Worm (Caenorhabditis elegans): ENCODE results near the gene che-10.

Gene che-10

ce11 chrII:4675481-4675880, 37.3 kb upstream of the che-10 start, which contains the start of gene T05A7.3:
Gene T05A7.3 (plus strand): TSS chrII:4675781.
- TF ChIP-seq sem-2 (GFP tag; optimal IDR thresholded peaks at IDR 0.05) (no peak), tbx-8 (GFP tag; optimal IDR thresholded peaks at IDR 0.05) (no peak), pha-4 (tag; optimal IDR thresholded peaks at IDR 0.05) (no peak), unc-120 (tag; optimal IDR thresholded peaks at IDR 0.05; ENCODE audit: poor library complexity, severe bottlenecking) (no peak), zip-8 (tag; optimal IDR thresholded peaks at IDR 0.05) (no peak), mab-5 (tag; optimal IDR thresholded peaks at IDR 0.05) (no peak), bed-3 (GFP tag; optimal IDR thresholded peaks at IDR 0.05) (no peak), nhr-76 (tag; optimal IDR thresholded peaks at IDR 0.05) (no peak), ceh-43 (GFP tag; optimal IDR thresholded peaks at IDR 0.05) (no peak), mls-2 (tag; optimal IDR thresholded peaks at IDR 0.05) (no peak), hlh-1 (tag; optimal IDR thresholded peaks at IDR 0.05) (no peak), ces-1 (GFP tag; optimal IDR thresholded peaks at IDR 0.05) (no peak), elt-1 (tag; optimal IDR thresholded peaks at IDR 0.05; ENCODE audit: borderline replicate concordance, insufficient read depth) (no peak), unc-62 (GFP tag; optimal IDR thresholded peaks at IDR 0.05) (no peak)

- TF ChIP-seq bed-3 (GFP tag; optimal IDR thresholded peaks at IDR 0.05) (no peak), nhr-12 (tag; optimal IDR thresholded peaks at IDR 0.05) (no peak), ces-1 (GFP tag; optimal IDR thresholded peaks at IDR 0.05) (no peak), lin-32 (GFP tag; optimal IDR thresholded peaks at IDR 0.05) (no peak), elt-3 (tag; optimal IDR thresholded peaks at IDR 0.05) (no peak), blmp-1 (tag; optimal IDR thresholded peaks at IDR 0.05) (no peak), ceh-39 (tag; optimal IDR thresholded peaks at IDR 0.05) (no peak), drap-1 (GFP tag; optimal IDR thresholded peaks at IDR 0.05) (no peak), ceh-83 (GFP tag; optimal IDR thresholded peaks at IDR 0.05) (no peak), ceh-43 (GFP tag; optimal IDR thresholded peaks at IDR 0.05) (no peak), ztf-11 (tag; optimal IDR thresholded peaks at IDR 0.05) (no peak), nhr-2 (tag; optimal IDR thresholded peaks at IDR 0.05) (no peak), sem-2 (GFP tag; optimal IDR thresholded peaks at IDR 0.05) (no peak), snpc-4 (tag; optimal IDR thresholded peaks at IDR 0.05) (no peak), hlh-1 (tag; optimal IDR thresholded peaks at IDR 0.05) (no peak), sptf-1 (tag; optimal IDR thresholded peaks at IDR 0.05) (no peak), M03D4.4 (tag; optimal IDR thresholded peaks at IDR 0.05) (no peak), nhr-76 (tag; optimal IDR thresholded peaks at IDR 0.05) (no peak), pha-4 (tag; optimal IDR thresholded peaks at IDR 0.05) (no peak)
These were observed 36.0 kb upstream of the che-10 start for ce11 chrII:4674188-4674587.

ce11 chrII:4673670-4674069, 35.5 kb upstream of the che-10 start:
- TF ChIP-seq nhr-237 (tag; optimal IDR thresholded peaks at IDR 0.05) (no peak), nhr-76 (tag; optimal IDR thresholded peaks at IDR 0.05) (no peak), nhr-28 (tag; optimal IDR thresholded peaks at IDR 0.05) (no peak), elt-3 (tag; optimal IDR thresholded peaks at IDR 0.05) (no peak), mab-5 (tag; optimal IDR thresholded peaks at IDR 0.05) (no peak)

ce11 chrII:4673242-4673641, 35.1 kb upstream of the che-10 start:
- TF ChIP-seq lin-32 (GFP tag; optimal IDR thresholded peaks at IDR 0.05) (no peak), unc-120 (tag; optimal IDR thresholded peaks at IDR 0.05; ENCODE audit: poor library complexity, severe bottlenecking) (no peak), bed-3 (GFP tag; optimal IDR thresholded peaks at IDR 0.05) (no peak), mab-5 (tag; optimal IDR thresholded peaks at IDR 0.05) (no peak), M03D4.4 (tag; optimal IDR thresholded peaks at IDR 0.05) (no peak), ham-2 (GFP tag; optimal IDR thresholded peaks at IDR 0.05) (no peak), nhr-28 (tag; optimal IDR thresholded peaks at IDR 0.05) (no peak), mls-2 (tag; optimal IDR thresholded peaks at IDR 0.05) (no peak), tbx-8 (GFP tag; optimal IDR thresholded peaks at IDR 0.05) (no peak), lin-13 (tag; optimal IDR thresholded peaks at IDR 0.05) (no peak)

- TF ChIP-seq snpc-4 (tag; optimal IDR thresholded peaks at IDR 0.05) (no peak), nhr-12 (tag; optimal IDR thresholded peaks at IDR 0.05) (no peak), lin-32 (GFP tag; optimal IDR thresholded peaks at IDR 0.05) (peak; percentile 59), flh-1 (GFP tag; optimal IDR thresholded peaks at IDR 0.05) (no peak), ces-1 (GFP tag; optimal IDR thresholded peaks at IDR 0.05) (peak; percentile 83), zip-8 (tag; optimal IDR thresholded peaks at IDR 0.05) (no peak), ham-2 (GFP tag; optimal IDR thresholded peaks at IDR 0.05) (no peak), lsy-2 (tag; optimal IDR thresholded peaks at IDR 0.05) (peak; percentile 3), drap-1 (GFP tag; optimal IDR thresholded peaks at IDR 0.05) (no peak), mab-5 (tag; optimal IDR thresholded peaks at IDR 0.05) (no peak), elt-1 (tag; optimal IDR thresholded peaks at IDR 0.05; ENCODE audit: borderline replicate concordance, insufficient read depth) (no peak), bed-3 (GFP tag; optimal IDR thresholded peaks at IDR 0.05) (no peak), sptf-1 (tag; optimal IDR thresholded peaks at IDR 0.05) (peak; percentile 65), blmp-1 (tag; optimal IDR thresholded peaks at IDR 0.05) (no peak), ceh-83 (GFP tag; optimal IDR thresholded peaks at IDR 0.05) (no peak), unc-39 (tag; optimal IDR thresholded peaks at IDR 0.05) (no peak), ztf-11 (tag; optimal IDR thresholded peaks at IDR 0.05) (peak; percentile 76), M03D4.4 (tag; optimal IDR thresholded peaks at IDR 0.05) (no peak), ceh-43 (GFP tag; optimal IDR thresholded peaks at IDR 0.05) (peak; percentile 22), tbx-8 (GFP tag; optimal IDR thresholded peaks at IDR 0.05) (no peak), lin-13 (tag; optimal IDR thresholded peaks at IDR 0.05) (peak; percentile 30), nhr-237 (tag; optimal IDR thresholded peaks at IDR 0.05) (no peak), unc-120 (tag; optimal IDR thresholded peaks at IDR 0.05; ENCODE audit: poor library complexity, severe bottlenecking) (peak; percentile 43), cnd-1 (tag; optimal IDR thresholded peaks at IDR 0.05) (peak; percentile 91), hlh-1 (tag; optimal IDR thresholded peaks at IDR 0.05) (peak; percentile 19), sem-2 (GFP tag; optimal IDR thresholded peaks at IDR 0.05) (no peak), nhr-2 (tag; optimal IDR thresholded peaks at IDR 0.05) (peak; percentile 63), pha-4 (tag; optimal IDR thresholded peaks at IDR 0.05) (peak; percentile 12), nhr-28 (tag; optimal IDR thresholded peaks at IDR 0.05) (no peak), ceh-39 (tag; optimal IDR thresholded peaks at IDR 0.05) (peak; percentile 67), mep-1 (tag; optimal IDR thresholded peaks at IDR 0.05) (peak; percentile 90), elt-3 (tag; optimal IDR thresholded peaks at IDR 0.05) (no peak), nhr-76 (tag; optimal IDR thresholded peaks at IDR 0.05) (no peak), unc-62 (GFP tag; optimal IDR thresholded peaks at IDR 0.05) (peak; percentile 43), mls-2 (tag; optimal IDR thresholded peaks at IDR 0.05) (peak; percentile 60)
These were observed 34.5 kb upstream of the che-10 start, which contains the start of the genes clec-140 and hmg-11 for ce11 chrII:4672584-4673110. Gene clec-140 (plus strand): TSS chrII:4673060. Gene hmg-11 (plus strand): TSS chrII:4673085.
